Fruit fly (Drosophila melanogaster): ENCODE data around the gene CG15894.

DNA sequence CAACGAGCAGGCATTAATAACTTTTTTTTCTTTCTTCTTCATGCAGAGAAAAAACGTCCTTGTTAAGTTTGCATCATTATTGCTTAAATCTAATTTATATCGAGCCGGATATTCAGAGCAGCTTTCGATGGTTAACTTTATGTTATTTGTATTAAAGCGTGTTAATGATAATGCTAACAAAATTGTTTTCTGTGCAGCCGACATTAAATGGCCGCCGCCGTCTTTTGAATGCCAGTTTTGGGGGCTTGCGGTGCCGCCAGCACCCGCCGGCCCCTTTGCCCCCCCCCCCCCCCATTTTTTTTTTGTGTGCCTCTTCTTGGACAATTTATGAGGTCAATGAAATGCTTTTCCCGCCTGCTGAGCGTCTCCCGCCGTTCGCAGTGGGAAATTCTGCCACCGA, 2.5 kb downstream of the CG15894 start:
- TF ChIP-seq HLH106 (tag; optimal IDR thresholded peaks at IDR 0.05) (no peak), Mio (GFP tag; optimal IDR thresholded peaks at IDR 0.05) (no peak), h (GFP tag; optimal IDR thresholded peaks at IDR 0.05) (no peak), Sp1 (GFP tag; optimal IDR thresholded peaks at IDR 0.05) (no peak)

Data from whole organism, wandering third instar larva.